Fruit fly (Drosophila melanogaster) whole organism, embryonic: ENCODE measurements around the gene Tim17a2.

Source experiments
- Antp ChIP-seq: fragments of 200-800 bp; sonication (Bioruptor generic); optimal IDR thresholded peaks from 3 replicates; lab custom pipeline; 2016; ENCODE audit warnings: missing biosample characterization, missing genetic modification characterization
- CG10366 ChIP-seq: fragments of 200-800 bp; sonication (Bioruptor generic); IDR thresholded peaks from 2 replicates; pipeline ENCODE4 v1.3.6; 2022; ENCODE audit warnings: missing biosample characterization, missing genetic modification characterization
- CG10543 ChIP-seq: fragments of 200-800 bp; sonication (Bioruptor generic); optimal IDR thresholded peaks from 3 replicates; lab custom pipeline; 2017; ENCODE audit warnings: missing biosample characterization, mild to moderate bottlenecking, missing genetic modification characterization, moderate library complexity
- CG10979 ChIP-seq: fragments of 200-800 bp; sonication (Bioruptor generic); optimal IDR thresholded peaks from 2 replicates; lab custom pipeline; 2018; ENCODE audit warnings: missing biosample characterization, mild to moderate bottlenecking, missing genetic modification characterization, moderate library complexity
- CG12104 ChIP-seq: fragments of 200-800 bp; sonication (Bioruptor generic); optimal IDR thresholded peaks from 3 replicates; lab custom pipeline; 2016; ENCODE audit warnings: missing biosample characterization, missing genetic modification characterization
- CG13775 ChIP-seq: fragments of 200-800 bp; sonication (Bioruptor generic); optimal IDR thresholded peaks from 3 replicates; lab custom pipeline; 2017; ENCODE audit warnings: missing biosample characterization, mild to moderate bottlenecking, missing genetic modification characterization
- CG14965 ChIP-seq: fragments of 200-800 bp; sonication (Bioruptor generic); optimal IDR thresholded peaks from 2 replicates; lab custom pipeline; 2016; ENCODE audit warnings: missing biosample characterization, missing genetic modification characterization, borderline replicate concordance
- CG15011 ChIP-seq: fragments of 200-800 bp; sonication (Bioruptor generic); optimal IDR thresholded peaks from 3 replicates; lab custom pipeline; 2018; ENCODE audit warnings: missing biosample characterization, mild to moderate bottlenecking, missing genetic modification characterization
- CG16813 ChIP-seq: fragments of 200-800 bp; sonication (Bioruptor generic); IDR thresholded peaks from 3 replicates; pipeline ENCODE4 v1.3.6; 2022; ENCODE audit warnings: missing biosample characterization, missing genetic modification characterization; ENCODE audit not compliant: partially characterized antibody
- CG16815 ChIP-seq: fragments of 200-800 bp; sonication (Bioruptor generic); optimal IDR thresholded peaks from 3 replicates; lab custom pipeline; 2017; ENCODE audit warnings: missing biosample characterization, mild to moderate bottlenecking, missing genetic modification characterization
- CG18619 ChIP-seq: fragments of 200-800 bp; sonication (Bioruptor generic); optimal IDR thresholded peaks from 3 replicates; lab custom pipeline; 2017; ENCODE audit warnings: missing biosample characterization, mild to moderate bottlenecking, missing genetic modification characterization
- CG30431 ChIP-seq: fragments of 200-800 bp; sonication (Bioruptor generic); optimal IDR thresholded peaks from 2 replicates; lab custom pipeline; 2017; ENCODE audit warnings: missing biosample characterization, missing genetic modification characterization
- CG33557 ChIP-seq: fragments of 200-800 bp; sonication (Bioruptor generic); optimal IDR thresholded peaks from 2 replicates; lab custom pipeline; 2019; ENCODE audit warnings: missing biosample characterization, mild to moderate bottlenecking, missing genetic modification characterization, moderate library complexity
- CG6272 ChIP-seq: fragments of 200-800 bp; sonication (Bioruptor generic); IDR thresholded peaks from 2 replicates; pipeline ENCODE4 v1.3.6; 2022; ENCODE audit warnings: missing biosample characterization, missing genetic modification characterization
- Camta ChIP-seq: fragments of 200-800 bp; sonication (Bioruptor generic); optimal IDR thresholded peaks from 2 replicates; lab custom pipeline; 2016; ENCODE audit warnings: missing biosample characterization, missing genetic modification characterization
- Eip74EF ChIP-seq, 2 experiments: fragments of 200-800 bp in 1 of 2; fragments of >200 bp in 1 of 2; sonication (Bioruptor generic) in 1 of 2; optimal IDR thresholded peaks; 2 replicates each; lab custom pipeline; 2017 to 2019; ENCODE audit warnings: missing biosample characterization in 2 of 2, missing genetic modification characterization in 2 of 2, mild to moderate bottlenecking in 1 of 2, moderate library complexity in 1 of 2
- Elba2 ChIP-seq: fragments of 200-800 bp; sonication (Bioruptor generic); optimal IDR thresholded peaks from 3 replicates; lab custom pipeline; 2016; ENCODE audit warnings: missing biosample characterization, missing genetic modification characterization
- Fer1 ChIP-seq: fragments of 200-800 bp; sonication (Bioruptor generic); optimal IDR thresholded peaks from 2 replicates; lab custom pipeline; 2017; ENCODE audit warnings: missing biosample characterization, mild to moderate bottlenecking, missing genetic modification characterization
- Hmx ChIP-seq: fragments of 200-800 bp; sonication (Bioruptor generic); optimal IDR thresholded peaks from 2 replicates; lab custom pipeline; 2016; ENCODE audit warnings: missing biosample characterization, missing genetic modification characterization
- Mad ChIP-seq: fragments of 200-800 bp; sonication (Bioruptor generic); optimal IDR thresholded peaks from 2 replicates; lab custom pipeline; 2016; ENCODE audit warnings: missing biosample characterization, missing genetic modification characterization
- Mrtf ChIP-seq: fragments of 200-800 bp; sonication (Bioruptor generic); IDR thresholded peaks from 3 replicates; pipeline ENCODE4 v1.3.6; 2022; ENCODE audit warnings: missing biosample characterization, missing genetic modification characterization
- NK7.1 ChIP-seq: fragments of 200-800 bp; sonication (Bioruptor generic); optimal IDR thresholded peaks from 3 replicates; lab custom pipeline; 2016; ENCODE audit warnings: missing biosample characterization, missing genetic modification characterization
- Rx ChIP-seq: fragments of 200-800 bp; sonication (Bioruptor generic); IDR thresholded peaks from 2 replicates; pipeline ENCODE4 v1.3.6; 2022; ENCODE audit warnings: missing biosample characterization, missing genetic modification characterization
- Side ChIP-seq: fragments of 200-800 bp; sonication (Bioruptor generic); optimal IDR thresholded peaks from 2 replicates; lab custom pipeline; 2016; ENCODE audit warnings: missing biosample characterization, missing genetic modification characterization
- Sox100B ChIP-seq: fragments of 200-800 bp; sonication (Bioruptor generic); optimal IDR thresholded peaks from 3 replicates; lab custom pipeline; 2018; ENCODE audit warnings: missing biosample characterization, mild to moderate bottlenecking, missing genetic modification characterization
- aop ChIP-seq: fragments of 200-800 bp; sonication (Bioruptor generic); IDR thresholded peaks from 2 replicates; pipeline ENCODE4 v1.3.6; 2022; ENCODE audit warnings: missing biosample characterization, missing genetic modification characterization
- az2 ChIP-seq: fragments of 200-800 bp; sonication (Bioruptor generic); optimal IDR thresholded peaks from 3 replicates; lab custom pipeline; 2016; ENCODE audit warnings: missing biosample characterization, missing genetic modification characterization
- br ChIP-seq: fragments of >200 bp; optimal IDR thresholded peaks from 2 replicates; lab custom pipeline; 2017
- dimm ChIP-seq: fragments of 200-800 bp; sonication (Bioruptor generic); IDR thresholded peaks from 2 replicates; pipeline ENCODE4 v1.3.6; 2022; ENCODE audit warnings: missing biosample characterization, missing genetic modification characterization
- dm ChIP-seq: fragments of 200-800 bp; sonication (Bioruptor generic); optimal IDR thresholded peaks from 3 replicates; lab custom pipeline; 2016; ENCODE audit warnings: missing biosample characterization, missing genetic modification characterization
- ems ChIP-seq: fragments of 200-800 bp; sonication (Bioruptor generic); optimal IDR thresholded peaks from 3 replicates; lab custom pipeline; 2016; ENCODE audit warnings: missing biosample characterization, missing genetic modification characterization
- gsb ChIP-seq: fragments of 200-800 bp; sonication (Bioruptor generic); IDR thresholded peaks from 2 replicates; pipeline ENCODE4 v1.3.6; 2022; ENCODE audit warnings: missing biosample characterization, missing genetic modification characterization
- hth ChIP-seq: fragments of >200 bp; optimal IDR thresholded peaks from 2 replicates; lab custom pipeline; 2017; ENCODE audit warnings: inconsistent platforms
- insv ChIP-seq, 2 experiments: fragments of 200-800 bp; sonication (Bioruptor generic); optimal IDR thresholded peaks; 3 replicates each; lab custom pipeline; 2016 to 2018; ENCODE audit warnings: missing biosample characterization in 2 of 2, missing genetic modification characterization in 2 of 2
- jumu ChIP-seq: fragments of 200-800 bp; sonication (Bioruptor generic); optimal IDR thresholded peaks from 3 replicates; lab custom pipeline; 2016; ENCODE audit warnings: missing biosample characterization, missing genetic modification characterization
- kay ChIP-seq: fragments of 200-800 bp; sonication (Bioruptor generic); optimal IDR thresholded peaks from 2 replicates; lab custom pipeline; 2016; ENCODE audit warnings: missing biosample characterization, missing genetic modification characterization
- lab ChIP-seq: fragments of 200-800 bp; sonication (Bioruptor generic); optimal IDR thresholded peaks from 3 replicates; lab custom pipeline; 2017; ENCODE audit warnings: missing biosample characterization, missing genetic modification characterization, mild to moderate bottlenecking, moderate library complexity, missing genetic modification reagents
- lov ChIP-seq, 2 experiments: fragments of 200-800 bp in 1 of 2; fragments of >200 bp in 1 of 2; sonication (Bioruptor generic) in 1 of 2; IDR thresholded peaks in 1 of 2; optimal IDR thresholded peaks in 1 of 2; 2 replicates in 1 of 2; 3 replicates in 1 of 2; pipeline versions ENCODE4 v1.3.6 to Lab custom; 2017 to 2022; ENCODE audit warnings: missing biosample characterization in 1 of 2, missing genetic modification characterization in 1 of 2
- maf-S ChIP-seq: fragments of 200-800 bp; sonication (Bioruptor generic); optimal IDR thresholded peaks from 2 replicates; lab custom pipeline; 2016; ENCODE audit warnings: missing biosample characterization, missing genetic modification characterization
- mld ChIP-seq: fragments of 200-800 bp; sonication (Bioruptor generic); IDR thresholded peaks from 3 replicates; pipeline ENCODE4 v1.3.6; 2022; ENCODE audit warnings: missing biosample characterization, missing genetic modification characterization; ENCODE audit not compliant: partially characterized antibody
- org-1 ChIP-seq: fragments of 200-800 bp; sonication (Bioruptor generic); optimal IDR thresholded peaks from 2 replicates; lab custom pipeline; 2017; ENCODE audit warnings: missing biosample characterization, missing genetic modification characterization
- otp ChIP-seq: fragments of 200-800 bp; sonication (Bioruptor generic); IDR thresholded peaks from 3 replicates; pipeline ENCODE4, ENCODE4 v1.3.6; 2022; ENCODE audit warnings: missing biosample characterization, missing genetic modification characterization
- pho ChIP-seq: fragments of 200-800 bp; sonication (Bioruptor generic); optimal IDR thresholded peaks from 2 replicates; lab custom pipeline; 2016; ENCODE audit warnings: missing biosample characterization, missing genetic modification characterization
- ro ChIP-seq: fragments of 200-800 bp; sonication (Bioruptor generic); IDR thresholded peaks from 2 replicates; pipeline ENCODE4 v1.3.6; 2022; ENCODE audit warnings: missing biosample characterization, missing genetic modification characterization
- tap ChIP-seq: fragments of 200-800 bp; optimal IDR thresholded peaks from 3 replicates; lab custom pipeline; 2019; ENCODE audit warnings: missing biosample characterization, mild to moderate bottlenecking, missing genetic modification characterization, moderate library complexity
- tna ChIP-seq: fragments of 200-800 bp; sonication (Bioruptor generic); IDR thresholded peaks from 2 replicates; pipeline ENCODE4 v1.3.6; 2022; ENCODE audit warnings: missing biosample characterization, missing genetic modification characterization; ENCODE audit not compliant: partially characterized antibody
- tup ChIP-seq: fragments of 200-800 bp; sonication (Bioruptor generic); optimal IDR thresholded peaks from 2 replicates; lab custom pipeline; 2016; ENCODE audit warnings: missing biosample characterization, mild to moderate bottlenecking, missing genetic modification characterization, moderate library complexity
- yki ChIP-seq: fragments of >200 bp; optimal IDR thresholded peaks from 3 replicates; lab custom pipeline; 2018

Gene Tim17a2

DNA sequence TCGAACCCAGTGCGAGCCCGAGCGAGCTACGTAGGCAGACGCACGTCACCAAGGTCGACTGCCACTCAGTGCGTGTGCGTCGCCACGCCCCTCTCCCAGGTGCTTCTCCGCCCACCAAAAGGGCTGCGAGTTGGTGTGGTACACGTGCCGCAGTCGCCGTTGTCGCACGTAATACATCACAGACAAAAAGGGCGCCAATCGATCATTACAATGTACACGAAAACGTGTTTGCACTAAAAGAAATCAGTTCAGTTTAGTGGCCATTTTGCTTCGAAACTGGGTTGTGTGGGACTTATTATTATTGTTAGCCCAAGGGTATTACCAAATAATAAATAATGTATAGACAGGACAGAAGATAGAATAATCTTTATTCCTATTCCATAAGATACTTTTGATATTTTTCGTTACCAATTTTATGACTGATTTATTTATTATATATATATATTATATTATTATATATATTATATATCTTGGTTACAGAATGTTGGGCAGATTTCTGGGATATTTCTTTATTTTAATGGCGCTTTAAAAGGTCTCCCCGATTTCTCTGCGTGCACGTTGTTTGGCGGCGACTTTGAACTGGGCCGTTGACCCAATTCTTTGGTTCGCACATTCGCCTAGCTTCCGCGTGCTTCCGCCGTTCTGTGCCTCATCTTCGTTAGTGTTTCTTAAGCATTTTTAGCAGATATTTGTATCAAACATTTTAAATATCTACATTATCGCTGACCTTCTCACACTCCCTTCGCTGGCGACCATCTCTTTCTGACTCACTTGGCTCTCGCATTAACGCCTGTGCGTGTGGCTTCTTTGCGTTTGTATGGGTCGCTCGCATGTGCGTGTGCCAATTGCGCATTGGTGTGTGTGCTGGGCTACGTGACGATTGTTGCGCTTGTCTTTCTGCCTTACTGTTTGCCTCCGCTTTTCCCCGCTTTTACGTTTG lies 1.1 kb upstream of the Tim17a2 start (continued):
- TF ChIP-seq Camta = no peak
- TF ChIP-seq NK7.1 (GFP tag; lab: Kevin White, UChicago) = no peak
- no peak for TF ChIP-seq Side
- TF ChIP-seq dm (GFP tag; lab: Kevin White, UChicago) = no peak
- TF ChIP-seq ems = no peak
- TF ChIP-seq kay = no peak
- no peak; the same call in 1 of the 2 replicates for TF ChIP-seq ro (GFP tag; lab: Robert Waterston, UW)
- no peak for TF ChIP-seq br (lab: Kevin White, UChicago)
- TF ChIP-seq gsb (GFP tag; lab: Robert Waterston, UW) = peak; percentile 63; the same call in 1 of the 2 replicates
- no peak for TF ChIP-seq pho (GFP tag; lab: Kevin White, UChicago)
- TF ChIP-seq lov (optimal IDR thresholded peaks at IDR 0.05; lab: Kevin White, UChicago) = no peak
- TF ChIP-seq lov (GFP tag; IDR thresholded peaks at IDR 0.05; lab: Robert Waterston, UW) = no peak
- peak; percentile 85 for TF ChIP-seq Fer1 (GFP tag; lab: Kevin White, UChicago)
- TF ChIP-seq otp = no peak; the same call in 2 of the 3 replicates
- peak; percentile 50 for TF ChIP-seq CG16815 (GFP tag; lab: Kevin White, UChicago)
- TF ChIP-seq jumu (GFP tag; lab: Kevin White, UChicago) = no peak
- peak; percentile 92 for TF ChIP-seq CG18619 (GFP tag; lab: Kevin White, UChicago)
- no peak for TF ChIP-seq CG14965 (GFP tag; lab: Kevin White, UChicago)
- peak; percentile 95 for TF ChIP-seq Sox100B (GFP tag; lab: Kevin White, UChicago)
- peak; percentile 80 for TF ChIP-seq CG12104 (GFP tag; lab: Kevin White, UChicago)
- TF ChIP-seq CG13775 (GFP tag; lab: Kevin White, UChicago) = peak; percentile 88
- peak; percentile 42; the same call in 1 of the 2 replicates for TF ChIP-seq Rx (GFP tag; lab: Robert Waterston, UW)
- peak; percentile 51; the same call in 1 of the 2 replicates for TF ChIP-seq CG10366
- no peak for TF ChIP-seq aop (GFP tag; lab: Robert Waterston, UW)
- peak; percentile 72 for TF ChIP-seq CG33557 (GFP tag; lab: Kevin White, UChicago)
- no peak for TF ChIP-seq CG16813
- TF ChIP-seq az2 = peak; percentile 71
- peak; percentile 23 for TF ChIP-seq Antp (GFP tag; lab: Kevin White, UChicago)
- TF ChIP-seq tna (GFP tag; lab: Robert Waterston, UW) = peak; percentile 24; the same call in 1 of the 2 replicates
- TF ChIP-seq Mrtf (GFP tag; lab: Robert Waterston, UW) = peak; percentile 66; the same call in 2 of the 3 replicates
- peak in 1 of 2 experiments; percentile 96 for TF ChIP-seq Eip74EF (GFP tag; optimal IDR thresholded peaks at IDR 0.05; lab: Kevin White, UChicago)
- no peak for TF ChIP-seq Elba2 (GFP tag; lab: Kevin White, UChicago)
- TF ChIP-seq lab (GFP tag; lab: Kevin White, UChicago) = peak; percentile 88
- no peak for TF ChIP-seq Mad (GFP tag; lab: Kevin White, UChicago)
- 0 out of 3 replicates have a peak, but pooled peaks have one; percentile 37 for TF ChIP-seq mld (GFP tag; lab: Robert Waterston, UW)
- TF ChIP-seq insv (GFP tag; optimal IDR thresholded peaks at IDR 0.05; lab: Kevin White, UChicago) = peak in 1 of 2 experiments; percentile 59
- peak; percentile 88 for TF ChIP-seq CG10979
- peak; percentile 44 for TF ChIP-seq dimm (GFP tag; lab: Robert Waterston, UW)
- TF ChIP-seq CG6272 = peak; percentile 48; the same call in 1 of the 2 replicates
- no peak for TF ChIP-seq CG15011 (GFP tag; lab: Kevin White, UChicago)
- TF ChIP-seq maf-S (GFP tag; lab: Kevin White, UChicago) = no peak
- no peak for TF ChIP-seq yki (lab: Kevin White, UChicago)
- TF ChIP-seq tup (GFP tag; lab: Kevin White, UChicago) = peak; percentile 34
- no peak for TF ChIP-seq hth (lab: Kevin White, UChicago)
- peak; percentile 89 for TF ChIP-seq CG10543 (GFP tag; lab: Kevin White, UChicago)
- no peak for TF ChIP-seq Hmx (GFP tag; lab: Kevin White, UChicago)
- TF ChIP-seq tap (tag; lab: Kevin White, UChicago) = peak; percentile 79
- TF ChIP-seq org-1 = peak; percentile 49
- peak; percentile 77 for TF ChIP-seq CG30431 (GFP tag; lab: Kevin White, UChicago)
